In genomic region chr2L:7148086-7148485, dm6 we compare ENCODE assay signal across 1 fruit fly cellular context.
TF ChIP-seq lines count a peak whose summit lies in the region.

No protein-coding gene starts in this region.

TF ChIP-seq in whole organism, embryonic, 481 proteins besides CTCF, POLR2A, EP300 and RAD21 (continued from another document and continues in another):
- TF ChIP-seq Antp (GFP tag; optimal IDR thresholded peaks at IDR 0.05; lab: Kevin White, UChicago) (peak; percentile 71), CG11695 (GFP tag; IDR thresholded peaks at IDR 0.05; lab: Robert Waterston, UW) (peak; percentile 77), CG11696 (GFP tag; IDR thresholded peaks at IDR 0.05; lab: Robert Waterston, UW) (0 out of 2 replicates have a peak, but pooled peaks have one; percentile 53), CG13624 (GFP tag; optimal IDR thresholded peaks at IDR 0.05; lab: Kevin White, UChicago) (peak; percentile 30), Sry-β (GFP tag; optimal IDR thresholded peaks at IDR 0.05; lab: Kevin White, UChicago) (no peak), Nf-YB (GFP tag; optimal IDR thresholded peaks at IDR 0.05; lab: Kevin White, UChicago) (peak; percentile 43), CG7786 (GFP tag; optimal IDR thresholded peaks at IDR 0.05; lab: Kevin White, UChicago) (peak; percentile 49), NK7.1 (GFP tag; optimal IDR thresholded peaks at IDR 0.05; lab: Kevin White, UChicago) (peak; percentile 54), CG9797 (GFP tag; optimal IDR thresholded peaks at IDR 0.05; lab: Kevin White, UChicago) (no peak), CG10959 (GFP tag; IDR thresholded peaks at IDR 0.05; lab: Robert Waterston, UW) (peak; percentile 51; the same call in 1 of the 2 replicates), Opbp (GFP tag; IDR thresholded peaks at IDR 0.05; lab: Robert Waterston, UW; ENCODE audit: partially characterized antibody) (no peak), NC2α (GFP tag; optimal IDR thresholded peaks at IDR 0.05; lab: Kevin White, UChicago) (peak; percentile 57), dysf (GFP tag; IDR thresholded peaks at IDR 0.05; lab: Robert Waterston, UW) (peak; percentile 75), prd (optimal IDR thresholded peaks at IDR 0.05; lab: Kevin White, UChicago) (no peak), prd (GFP tag; IDR thresholded peaks at IDR 0.05; lab: Robert Waterston, UW) (peak; percentile 81), twi (tag; optimal IDR thresholded peaks at IDR 0.05; lab: Kevin White, UChicago) (peak; percentile 49), CG8290 (GFP tag; optimal IDR thresholded peaks at IDR 0.05; lab: Kevin White, UChicago) (no peak), CG8290 (tag; optimal IDR thresholded peaks at IDR 0.05; lab: Kevin White, UChicago) (peak in 1 of 2 experiments; percentile 58), CG7839 (tag; optimal IDR thresholded peaks at IDR 0.05; lab: Kevin White, UChicago) (peak; percentile 84), CG3847 (GFP tag; IDR thresholded peaks at IDR 0.05; lab: Robert Waterston, UW) (no peak), Poxn (GFP tag; IDR thresholded peaks at IDR 0.05; lab: Robert Waterston, UW) (no peak), CG8089 (GFP tag; optimal IDR thresholded peaks at IDR 0.05; lab: Kevin White, UChicago) (peak; percentile 53), insv (GFP tag; optimal IDR thresholded peaks at IDR 0.05; lab: Kevin White, UChicago) (no peak), grn (GFP tag; optimal IDR thresholded peaks at IDR 0.05; lab: Kevin White, UChicago) (no peak), Dad (GFP tag; optimal IDR thresholded peaks at IDR 0.05; lab: Kevin White, UChicago) (peak; percentile 27), phol (tag; optimal IDR thresholded peaks at IDR 0.05; lab: Kevin White, UChicago) (peak; percentile 86), CG10565 (GFP tag; optimal IDR thresholded peaks at IDR 0.05; lab: Kevin White, UChicago) (no peak), CG14014 (GFP tag; IDR thresholded peaks at IDR 0.05; lab: Robert Waterston, UW) (0 out of 2 replicates have a peak, but pooled peaks have one; percentile 55), kah (GFP tag; optimal IDR thresholded peaks at IDR 0.05; lab: Kevin White, UChicago) (peak; percentile 48), CG5245 (GFP tag; optimal IDR thresholded peaks at IDR 0.05; lab: Kevin White, UChicago) (peak; percentile 60), Neu2 (GFP tag; optimal IDR thresholded peaks at IDR 0.05; lab: Kevin White, UChicago; ENCODE audit: borderline replicate concordance) (no peak), CG2712 (tag; optimal IDR thresholded peaks at IDR 0.05; lab: Kevin White, UChicago) (peak; percentile 87), CG11560 (tag; IDR thresholded peaks at IDR 0.05; lab: Robert Waterston, UW) (no peak), tap (tag; optimal IDR thresholded peaks at IDR 0.05; lab: Kevin White, UChicago) (peak; percentile 85), CG14441 (GFP tag; IDR thresholded peaks at IDR 0.05; lab: Robert Waterston, UW) (peak; percentile 69), E2f2 (GFP tag; IDR thresholded peaks at IDR 0.05; lab: Robert Waterston, UW) (peak; percentile 46), stwl (tag; optimal IDR thresholded peaks at IDR 0.05; lab: Kevin White, UChicago) (peak; percentile 20), CHES-1-like (GFP tag; optimal IDR thresholded peaks at IDR 0.05; lab: Kevin White, UChicago) (peak; percentile 47), CoRest (tag; optimal IDR thresholded peaks at IDR 0.05; lab: Kevin White, UChicago) (peak; percentile 80), CG9876 (GFP tag; optimal IDR thresholded peaks at IDR 0.05; lab: Kevin White, UChicago) (peak; percentile 1), CG7987 (GFP tag; optimal IDR thresholded peaks at IDR 0.05; lab: Kevin White, UChicago) (no peak), Ada2b (GFP tag; IDR thresholded peaks at IDR 0.05; lab: Robert Waterston, UW) (peak; percentile 74), CG13894 (tag; optimal IDR thresholded peaks at IDR 0.05; lab: Kevin White, UChicago) (no peak), lmd (GFP tag; IDR thresholded peaks at IDR 0.05; lab: Robert Waterston, UW) (peak; percentile 73), sc (optimal IDR thresholded peaks at IDR 0.05; lab: Kevin White, UChicago) (no peak), sc (GFP tag; optimal IDR thresholded peaks at IDR 0.05; lab: Kevin White, UChicago) (peak; percentile 74), ATbp (GFP tag; optimal IDR thresholded peaks at IDR 0.05; lab: Kevin White, UChicago) (peak; percentile 68), Hmx (GFP tag; optimal IDR thresholded peaks at IDR 0.05; lab: Kevin White, UChicago) (no peak), CG18599 (GFP tag; optimal IDR thresholded peaks at IDR 0.05; lab: Kevin White, UChicago) (peak; percentile 48), CG17361 (GFP tag; IDR thresholded peaks at IDR 0.05; lab: Robert Waterston, UW) (peak; percentile 85), CrebB (tag; optimal IDR thresholded peaks at IDR 0.05; lab: Kevin White, UChicago) (peak; percentile 52), Bteb2 (GFP tag; optimal IDR thresholded peaks at IDR 0.05; lab: Kevin White, UChicago) (peak; percentile 14), CG17186 (GFP tag; optimal IDR thresholded peaks at IDR 0.05; lab: Kevin White, UChicago) (peak; percentile 47), pnt (GFP tag; optimal IDR thresholded peaks at IDR 0.05; lab: Kevin White, UChicago) (peak; percentile 74), slou (GFP tag; optimal IDR thresholded peaks at IDR 0.05; lab: Kevin White, UChicago) (peak; percentile 42), Hmr (GFP tag; optimal IDR thresholded peaks at IDR 0.05; lab: Kevin White, UChicago) (peak; percentile 44), tna (GFP tag; IDR thresholded peaks at IDR 0.05; lab: Robert Waterston, UW; ENCODE audit: partially characterized antibody) (no peak), CG32767 (GFP tag; IDR thresholded peaks at IDR 0.05; lab: Robert Waterston, UW) (peak; percentile 74), chinmo (GFP tag; IDR thresholded peaks at IDR 0.05; lab: Robert Waterston, UW; ENCODE audit: partially characterized antibody) (no peak), CG12155 (GFP tag; optimal IDR thresholded peaks at IDR 0.05; lab: Kevin White, UChicago) (peak; percentile 51), CG8281 (tag; optimal IDR thresholded peaks at IDR 0.05; lab: Kevin White, UChicago) (peak; percentile 44), Fer1 (GFP tag; optimal IDR thresholded peaks at IDR 0.05; lab: Kevin White, UChicago) (no peak), Rx (GFP tag; IDR thresholded peaks at IDR 0.05; lab: Robert Waterston, UW) (peak; percentile 63), nmo (GFP tag; optimal IDR thresholded peaks at IDR 0.05; lab: Kevin White, UChicago) (peak; percentile 90), CG10979 (tag; optimal IDR thresholded peaks at IDR 0.05; lab: Kevin White, UChicago) (peak; percentile 83), gem (tag; optimal IDR thresholded peaks at IDR 0.05; lab: Kevin White, UChicago) (peak; percentile 90), Deaf1 (tag; optimal IDR thresholded peaks at IDR 0.05; lab: Kevin White, UChicago) (peak; percentile 37), E2f1 (GFP tag; IDR thresholded peaks at IDR 0.05; lab: Robert Waterston, UW) (peak; percentile 63), ara (GFP tag; IDR thresholded peaks at IDR 0.05; lab: Robert Waterston, UW) (peak; percentile 78), Rfx (GFP tag; IDR thresholded peaks at IDR 0.05; lab: Robert Waterston, UW) (peak; percentile 41; the same call in 1 of the 2 replicates), cwo (GFP tag; optimal IDR thresholded peaks at IDR 0.05; lab: Kevin White, UChicago) (peak; percentile 48), hbn (GFP tag; IDR thresholded peaks at IDR 0.05; lab: Robert Waterston, UW; ENCODE audit: partially characterized antibody) (no peak), NFAT (GFP tag; IDR thresholded peaks at IDR 0.05; lab: Robert Waterston, UW) (no peak), CG3407 (GFP tag; optimal IDR thresholded peaks at IDR 0.05; lab: Kevin White, UChicago) (peak; percentile 61), CG3995 (GFP tag; optimal IDR thresholded peaks at IDR 0.05; lab: Kevin White, UChicago) (no peak), Ssrp (tag; optimal IDR thresholded peaks at IDR 0.05; lab: Kevin White, UChicago) (peak; percentile 80), wek (GFP tag; optimal IDR thresholded peaks at IDR 0.05; lab: Kevin White, UChicago) (peak; percentile 53), CG34224 (GFP tag; IDR thresholded peaks at IDR 0.05; lab: Robert Waterston, UW; ENCODE audit: partially characterized antibody) (no peak), CG11504 (tag; optimal IDR thresholded peaks at IDR 0.05; lab: Kevin White, UChicago) (peak; percentile 89), ro (GFP tag; IDR thresholded peaks at IDR 0.05; lab: Robert Waterston, UW) (peak; percentile 22; the same call in 1 of the 2 replicates), Chrac-16 (GFP tag; optimal IDR thresholded peaks at IDR 0.05; lab: Kevin White, UChicago) (peak; percentile 72), zfh1 (GFP tag; IDR thresholded peaks at IDR 0.05; lab: Robert Waterston, UW) (peak; percentile 68; the same call in 2 of the 3 replicates), Tbp (GFP tag; optimal IDR thresholded peaks at IDR 0.05; lab: Kevin White, UChicago) (no peak), Abd-B (GFP tag; optimal IDR thresholded peaks at IDR 0.05; lab: Kevin White, UChicago) (peak; percentile 71), Vsx1 (GFP tag; optimal IDR thresholded peaks at IDR 0.05; lab: Kevin White, UChicago) (peak; percentile 35), fru (optimal IDR thresholded peaks at IDR 0.05; lab: Kevin White, UChicago) (no peak), CG6854 (GFP tag; optimal IDR thresholded peaks at IDR 0.05; lab: Kevin White, UChicago) (no peak), stc (GFP tag; IDR thresholded peaks at IDR 0.05; lab: Robert Waterston, UW) (peak; percentile 87), slp2 (GFP tag; optimal IDR thresholded peaks at IDR 0.05; lab: Kevin White, UChicago) (peak; percentile 73), Side (GFP tag; optimal IDR thresholded peaks at IDR 0.05; lab: Kevin White, UChicago) (peak; percentile 61), bab2 (GFP tag; optimal IDR thresholded peaks at IDR 0.05; lab: Kevin White, UChicago) (peak; percentile 69), hb (GFP tag; IDR thresholded peaks at IDR 0.05; lab: Robert Waterston, UW; ENCODE audit: partially characterized antibody) (no peak), CG6654 (GFP tag; optimal IDR thresholded peaks at IDR 0.05; lab: Kevin White, UChicago) (peak; percentile 31), D (optimal IDR thresholded peaks at IDR 0.05; lab: Kevin White, UChicago) (no peak), D (GFP tag; optimal IDR thresholded peaks at IDR 0.05; lab: Kevin White, UChicago) (peak; percentile 76), Mes4 (GFP tag; optimal IDR thresholded peaks at IDR 0.05; lab: Kevin White, UChicago) (peak; percentile 82), CG18619 (GFP tag; optimal IDR thresholded peaks at IDR 0.05; lab: Kevin White, UChicago) (peak; percentile 43), CG4707 (GFP tag; optimal IDR thresholded peaks at IDR 0.05; lab: Kevin White, UChicago) (peak; percentile 65), sug (tag; optimal IDR thresholded peaks at IDR 0.05; lab: Kevin White, UChicago) (no peak), CG9609 (GFP tag; optimal IDR thresholded peaks at IDR 0.05; lab: Kevin White, UChicago) (peak; percentile 58), CG7928 (GFP tag; optimal IDR thresholded peaks at IDR 0.05; lab: Kevin White, UChicago) (no peak), Sox102F (GFP tag; optimal IDR thresholded peaks at IDR 0.05; lab: Kevin White, UChicago) (peak; percentile 91), CG13775 (GFP tag; optimal IDR thresholded peaks at IDR 0.05; lab: Kevin White, UChicago) (peak; percentile 43), CG30431 (GFP tag; optimal IDR thresholded peaks at IDR 0.05; lab: Kevin White, UChicago) (peak; percentile 57), CG10366 (GFP tag; IDR thresholded peaks at IDR 0.05; lab: Robert Waterston, UW) (peak; percentile 65), CG15514 (GFP tag; optimal IDR thresholded peaks at IDR 0.05; lab: Kevin White, UChicago) (no peak), CG34376 (GFP tag; optimal IDR thresholded peaks at IDR 0.05; lab: Kevin White, UChicago) (no peak), Max (GFP tag; optimal IDR thresholded peaks at IDR 0.05; lab: Kevin White, UChicago) (peak; percentile 9), nerfin-1 (tag; optimal IDR thresholded peaks at IDR 0.05; lab: Kevin White, UChicago) (peak; percentile 65), BtbVII (GFP tag; optimal IDR thresholded peaks at IDR 0.05; lab: Kevin White, UChicago) (peak; percentile 52), klu (GFP tag; IDR thresholded peaks at IDR 0.05; lab: Robert Waterston, UW) (no peak), gcm (GFP tag; optimal IDR thresholded peaks at IDR 0.05; lab: Kevin White, UChicago) (peak; percentile 74), Atf3 (GFP tag; optimal IDR thresholded peaks at IDR 0.05; lab: Kevin White, UChicago) (peak; percentile 61), cad (GFP tag; optimal IDR thresholded peaks at IDR 0.05; lab: Kevin White, UChicago) (no peak), al (GFP tag; IDR thresholded peaks at IDR 0.05; lab: Robert Waterston, UW) (no peak), CG7745 (tag; optimal IDR thresholded peaks at IDR 0.05; lab: Kevin White, UChicago) (no peak), CG13424 (tag; optimal IDR thresholded peaks at IDR 0.05; lab: Kevin White, UChicago) (peak; percentile 79), tin (GFP tag; optimal IDR thresholded peaks at IDR 0.05; lab: Kevin White, UChicago) (peak; percentile 60), gro (GFP tag; optimal IDR thresholded peaks at IDR 0.05; lab: Kevin White, UChicago) (no peak), fu2 (GFP tag; optimal IDR thresholded peaks at IDR 0.05; lab: Kevin White, UChicago) (peak; percentile 30), lilli (GFP tag; optimal IDR thresholded peaks at IDR 0.05; lab: Kevin White, UChicago) (peak; percentile 3), Hr51 (GFP tag; optimal IDR thresholded peaks at IDR 0.05; lab: Kevin White, UChicago) (peak; percentile 34 to 92), Lpt (GFP tag; optimal IDR thresholded peaks at IDR 0.05; lab: Kevin White, UChicago) (no peak), sisA (GFP tag; IDR thresholded peaks at IDR 0.05; lab: Robert Waterston, UW) (peak; percentile 68), org-1 (GFP tag; optimal IDR thresholded peaks at IDR 0.05; lab: Kevin White, UChicago) (peak; percentile 78), CG12236 (GFP tag; optimal IDR thresholded peaks at IDR 0.05; lab: Kevin White, UChicago) (peak; percentile 75), Dip2 (GFP tag; IDR thresholded peaks at IDR 0.05; lab: Robert Waterston, UW) (no peak; the same call in 1 of the 2 replicates), sna (GFP tag; IDR thresholded peaks at IDR 0.05; lab: Robert Waterston, UW; ENCODE audit: partially characterized antibody) (no peak), row (GFP tag; IDR thresholded peaks at IDR 0.05; lab: Robert Waterston, UW) (peak; percentile 70), CG42726 (GFP tag; IDR thresholded peaks at IDR 0.05; lab: Robert Waterston, UW; ENCODE audit: partially characterized antibody) (no peak), tup (GFP tag; optimal IDR thresholded peaks at IDR 0.05; lab: Kevin White, UChicago) (peak; percentile 27), Hand (GFP tag; optimal IDR thresholded peaks at IDR 0.05; lab: Kevin White, UChicago) (no peak)
